Worm (Caenorhabditis elegans) whole organism, L1 larva: ENCODE results near the gene F58G6.7.

Source experiments
- C16A3.4 ChIP-seq: fragments of 150-350 bp; optimal IDR thresholded peaks from 2 replicates; lab custom pipeline; 2014; ENCODE audit warnings: missing biosample characterization, missing genetic modification characterization
- F16B12.6 ChIP-seq: fragments of 150-350 bp; optimal IDR thresholded peaks from 2 replicates; lab custom pipeline; 2014; ENCODE audit warnings: missing biosample characterization, missing genetic modification characterization
- alr-1 ChIP-seq: fragments of 200-800 bp; sonication (Bioruptor generic); optimal IDR thresholded peaks from 2 replicates; lab custom pipeline; 2018; ENCODE audit warnings: borderline replicate concordance, mild to moderate bottlenecking, missing genetic modification characterization, missing compliant biosample characterization
- blmp-1 ChIP-seq: fragments of 150-350 bp; optimal IDR thresholded peaks from 2 replicates; lab custom pipeline; 2014; ENCODE audit warnings: missing biosample characterization, missing genetic modification characterization
- ceh-8 ChIP-seq: fragments of 200-800 bp; sonication (Bioruptor generic); optimal IDR thresholded peaks from 2 replicates; lab custom pipeline; 2018; ENCODE audit warnings: mild to moderate bottlenecking, missing genetic modification characterization, moderate library complexity, missing compliant biosample characterization
- ceh-82 ChIP-seq, 3 experiments: fragments of 150-350 bp in 1 of 3; sonication (generic microtip) in 2 of 3; optimal IDR thresholded peaks; 2 replicates each; lab custom pipeline; 2014 to 2017; ENCODE audit warnings: missing biosample characterization in 3 of 3, missing genetic modification characterization in 3 of 3
- ceh-90 ChIP-seq: sonication (generic microtip); optimal IDR thresholded peaks from 2 replicates; lab custom pipeline; 2016; ENCODE audit warnings: missing genetic modification characterization, missing compliant biosample characterization
- ces-1 ChIP-seq: fragments of 150-350 bp; optimal IDR thresholded peaks from 2 replicates; lab custom pipeline; 2014; ENCODE audit warnings: missing biosample characterization, missing genetic modification reagents, missing genetic modification characterization
- dpl-1 ChIP-seq, 3 experiments: fragments of 150-350 bp in 2 of 3; sonication (generic microtip) in 1 of 3; optimal IDR thresholded peaks; 2 replicates each; lab custom pipeline; 2014 to 2017; ENCODE audit warnings: missing biosample characterization in 3 of 3, missing genetic modification characterization in 3 of 3, missing genetic modification reagents in 3 of 3
- efl-1 ChIP-seq, 4 experiments: fragments of 150-350 bp; optimal IDR thresholded peaks in 3 of 4; peaks in 1 of 4; 1 replicate in 1 of 4; 2 replicates in 3 of 4; lab custom pipeline; 2014; ENCODE audit warnings: missing biosample characterization in 2 of 4, missing genetic modification characterization in 2 of 4, missing genetic modification reagents in 2 of 4
- efl-3 ChIP-seq: fragments of 200-800 bp; sonication (Bioruptor generic); optimal IDR thresholded peaks from 2 replicates; lab custom pipeline; 2018; ENCODE audit warnings: mild to moderate bottlenecking, missing genetic modification characterization, missing compliant biosample characterization
- egl-13 ChIP-seq: sonication (generic microtip); optimal IDR thresholded peaks from 2 replicates; lab custom pipeline; 2016; ENCODE audit warnings: missing genotype, missing genetic modification reagents, missing genetic modification characterization, missing compliant biosample characterization
- egl-27 ChIP-seq, 2 experiments: fragments of 150-350 bp in 1 of 2; sonication (generic microtip); optimal IDR thresholded peaks; 3 replicates each; lab custom pipeline; 2017 to 2018; ENCODE audit warnings: missing biosample characterization in 2 of 2, missing genetic modification characterization in 2 of 2, missing genetic modification reagents in 2 of 2
- elt-3 ChIP-seq, 6 experiments: fragments of 150-350 bp in 1 of 6; sonication (generic microtip); optimal IDR thresholded peaks; 2 replicates each; lab custom pipeline; 2017 to 2018; ENCODE audit warnings: missing biosample characterization in 6 of 6, missing genetic modification characterization in 6 of 6, inconsistent platforms in 1 of 6
- ets-5 ChIP-seq: fragments of 200-800 bp; sonication (Bioruptor generic); IDR thresholded peaks from 2 replicates; pipeline ENCODE4 v1.3.6; 2022; ENCODE audit warnings: missing genetic modification characterization, missing compliant biosample characterization
- fkh-8 ChIP-seq: sonication (generic microtip); optimal IDR thresholded peaks from 2 replicates; lab custom pipeline; 2016; ENCODE audit warnings: mild to moderate bottlenecking, missing genetic modification characterization, missing compliant biosample characterization
- fos-1 ChIP-seq: fragments of 150-350 bp; optimal IDR thresholded peaks from 2 replicates; lab custom pipeline; 2014; ENCODE audit warnings: missing biosample characterization, missing genetic modification characterization
- hlh-17 ChIP-seq: fragments of 200-800 bp; sonication (Bioruptor generic); optimal IDR thresholded peaks from 2 replicates; lab custom pipeline; 2018; ENCODE audit warnings: missing genetic modification characterization, mild to moderate bottlenecking, missing compliant biosample characterization, moderate library complexity, borderline replicate concordance
- hlh-4 ChIP-seq: sonication (generic microtip); optimal IDR thresholded peaks from 2 replicates; lab custom pipeline; 2016; ENCODE audit warnings: mild to moderate bottlenecking, missing genetic modification characterization, missing compliant biosample characterization
- hpl-2 ChIP-seq: fragments of 150-350 bp; optimal IDR thresholded peaks from 2 replicates; lab custom pipeline; 2014; ENCODE audit warnings: missing biosample characterization, missing genetic modification reagents, missing genetic modification characterization
- irx-1 ChIP-seq: sonication (generic microtip); optimal IDR thresholded peaks from 2 replicates; lab custom pipeline; 2016; ENCODE audit warnings: missing genetic modification characterization, missing compliant biosample characterization
- isw-1 ChIP-seq: fragments of 200-800 bp; sonication (Bioruptor generic); IDR thresholded peaks from 2 replicates; pipeline ENCODE4 v1.3.6; 2022; ENCODE audit warnings: missing genetic modification characterization, missing compliant biosample characterization
- jun-1 ChIP-seq: fragments of 150-350 bp; optimal IDR thresholded peaks from 2 replicates; lab custom pipeline; 2014; ENCODE audit warnings: missing biosample characterization, missing genetic modification reagents, missing genetic modification characterization
- lin-35 ChIP-seq, 2 experiments: fragments of 150-350 bp; optimal IDR thresholded peaks; 2 replicates each; lab custom pipeline; 2014; ENCODE audit warnings: missing biosample characterization in 2 of 2, missing genetic modification characterization in 2 of 2, missing genetic modification reagents in 2 of 2
- lir-3 ChIP-seq: sonication (generic microtip); optimal IDR thresholded peaks from 2 replicates; lab custom pipeline; 2016; ENCODE audit warnings: mild to moderate bottlenecking, missing genetic modification characterization, moderate library complexity, missing compliant biosample characterization; ENCODE audit not compliant: poor library complexity
- lsy-2 ChIP-seq, 2 experiments: fragments of 150-350 bp; optimal IDR thresholded peaks; 2 replicates each; lab custom pipeline; 2014; ENCODE audit warnings: missing biosample characterization in 2 of 2, missing genetic modification characterization in 2 of 2
- mab-9 ChIP-seq: fragments of 200-800 bp; sonication (Bioruptor generic); IDR thresholded peaks from 2 replicates; pipeline ENCODE4 v1.3.6; 2022; ENCODE audit warnings: missing genetic modification reagents, missing genetic modification characterization, missing compliant biosample characterization
- mef-2 ChIP-seq: fragments of 150-350 bp; optimal IDR thresholded peaks from 2 replicates; lab custom pipeline; 2014; ENCODE audit warnings: missing biosample characterization, missing genetic modification characterization
- mep-1 ChIP-seq: fragments of 150-350 bp; optimal IDR thresholded peaks from 2 replicates; lab custom pipeline; 2014; ENCODE audit warnings: missing biosample characterization, missing genetic modification characterization
- nhr-11 ChIP-seq: fragments of 150-350 bp; optimal IDR thresholded peaks from 2 replicates; lab custom pipeline; 2014; ENCODE audit warnings: missing biosample characterization, missing genetic modification characterization
- nhr-20 ChIP-seq: sonication (generic microtip); optimal IDR thresholded peaks from 2 replicates; lab custom pipeline; 2016; ENCODE audit warnings: mild to moderate bottlenecking, missing genetic modification characterization, missing compliant biosample characterization
- nhr-237 ChIP-seq: fragments of 150-350 bp; optimal IDR thresholded peaks from 2 replicates; lab custom pipeline; 2014; ENCODE audit warnings: missing biosample characterization, missing genetic modification characterization
- nhr-76 ChIP-seq: sonication (generic microtip); optimal IDR thresholded peaks from 2 replicates; lab custom pipeline; 2017; ENCODE audit warnings: missing biosample characterization, missing genetic modification characterization
- nhr-77 ChIP-seq: fragments of 150-350 bp; optimal IDR thresholded peaks from 2 replicates; lab custom pipeline; 2014; ENCODE audit warnings: missing biosample characterization, missing genetic modification characterization
- nhr-85 ChIP-seq: sonication (generic microtip); peaks from one replicate; lab custom pipeline; 2016; ENCODE audit warnings: missing genetic modification characterization, inconsistent platforms, missing compliant biosample characterization
- pag-3 ChIP-seq: sonication (generic microtip); optimal IDR thresholded peaks from 2 replicates; lab custom pipeline; 2017; ENCODE audit warnings: missing genetic modification characterization, mild to moderate bottlenecking, missing compliant biosample characterization, antibody characterized with exemption, borderline replicate concordance; ENCODE audit not compliant: insufficient read depth
- pax-3 ChIP-seq: fragments of 200-800 bp; sonication (Bioruptor generic); optimal IDR thresholded peaks from 2 replicates; lab custom pipeline; 2018; ENCODE audit warnings: mild to moderate bottlenecking, missing genetic modification characterization, moderate library complexity, missing compliant biosample characterization
- pqm-1 ChIP-seq: sonication (generic microtip); optimal IDR thresholded peaks from 3 replicates; lab custom pipeline; 2017; ENCODE audit warnings: missing biosample characterization, missing genetic modification characterization
- rnt-1 ChIP-seq: sonication (generic microtip); optimal IDR thresholded peaks from 2 replicates; lab custom pipeline; 2016; ENCODE audit warnings: mild to moderate bottlenecking, missing genetic modification characterization, moderate library complexity, missing compliant biosample characterization
- snu-23 ChIP-seq: sonication (generic microtip); optimal IDR thresholded peaks from 2 replicates; lab custom pipeline; 2016; ENCODE audit warnings: missing genetic modification characterization, missing compliant biosample characterization
- tbx-2 ChIP-seq: sonication (generic microtip); optimal IDR thresholded peaks from 2 replicates; lab custom pipeline; 2016; ENCODE audit warnings: missing genetic modification characterization, missing compliant biosample characterization
- tlp-1 ChIP-seq: fragments of 150-350 bp; optimal IDR thresholded peaks from 2 replicates; lab custom pipeline; 2014; ENCODE audit warnings: missing biosample characterization, missing genetic modification characterization
- unc-30 ChIP-seq: sonication (generic microtip); optimal IDR thresholded peaks from 2 replicates; lab custom pipeline; 2017; ENCODE audit warnings: missing biosample characterization, missing genetic modification characterization
- unc-62 ChIP-seq: fragments of 150-350 bp; optimal IDR thresholded peaks from 2 replicates; lab custom pipeline; 2014; ENCODE audit warnings: missing biosample characterization, missing genetic modification reagents, missing genetic modification characterization
- unc-86 ChIP-seq: sonication (generic microtip); optimal IDR thresholded peaks from 2 replicates; lab custom pipeline; 2016; ENCODE audit warnings: missing genetic modification characterization, missing compliant biosample characterization
- vab-15 ChIP-seq: sonication (generic microtip); optimal IDR thresholded peaks from 2 replicates; lab custom pipeline; 2017; ENCODE audit warnings: missing genotype, mild to moderate bottlenecking, missing genetic modification characterization, missing compliant biosample characterization
- xbp-1 ChIP-seq: sonication (generic microtip); optimal IDR thresholded peaks from 2 replicates; lab custom pipeline; 2016; ENCODE audit warnings: missing genetic modification characterization, missing compliant biosample characterization
- zip-4 ChIP-seq: fragments of 200-800 bp; sonication (Bioruptor generic); optimal IDR thresholded peaks from 2 replicates; lab custom pipeline; 2018; ENCODE audit warnings: mild to moderate bottlenecking, missing genetic modification characterization, moderate library complexity, missing compliant biosample characterization
- ztf-4 ChIP-seq: fragments of 150-350 bp; optimal IDR thresholded peaks from 2 replicates; lab custom pipeline; 2014; ENCODE audit warnings: missing biosample characterization, missing genetic modification characterization

The F58G6.7 gene

ce11 chrIV:9669969-9670368 is 15.9 kb downstream of the F58G6.7 start (continued):
- TF ChIP-seq egl-27 (tag; optimal IDR thresholded peaks at IDR 0.05; lab: Kevin White, UChicago) (no peak), nhr-11 (tag; lab: Kevin White, UChicago) (peak; percentile 7), pag-3 (tag; lab: Kevin White, UChicago) (no peak), blmp-1 (tag; lab: Kevin White, UChicago) (peak; percentile 77), xbp-1 (peak; percentile 57), jun-1 (tag; lab: Kevin White, UChicago) (peak; percentile 56), vab-15 (tag; lab: Kevin White, UChicago) (no peak), pqm-1 (tag; lab: Kevin White, UChicago) (no peak), ceh-90 (no peak), hpl-2 (GFP tag; lab: Kevin White, UChicago) (no peak), snu-23 (peak; percentile 86), egl-13 (tag; lab: Kevin White, UChicago) (no peak), irx-1 (tag; lab: Kevin White, UChicago) (peak; percentile 34), fkh-8 (tag; lab: Kevin White, UChicago) (no peak), mab-9 (GFP tag; lab: Robert Waterston, UW) (no peak), rnt-1 (tag; lab: Kevin White, UChicago) (peak; percentile 67), zip-4 (GFP tag; lab: Kevin White, UChicago) (no peak), elt-3 (tag; optimal IDR thresholded peaks at IDR 0.05; lab: Kevin White, UChicago) (peak in 2 of 6 experiments; percentile 2 to 68), lir-3 (tag; lab: Kevin White, UChicago) (peak; percentile 19), nhr-20 (peak; percentile 96), efl-3 (peak; percentile 12), alr-1 (tag; lab: Kevin White, UChicago) (no peak), mep-1 (tag; lab: Kevin White, UChicago) (peak; percentile 88), unc-30 (tag; lab: Kevin White, UChicago) (no peak), mef-2 (tag; lab: Kevin White, UChicago) (no peak), fos-1 (tag; lab: Kevin White, UChicago) (no peak), nhr-237 (tag; lab: Kevin White, UChicago) (no peak), ces-1 (GFP tag; lab: Kevin White, UChicago) (no peak), dpl-1 (GFP tag; optimal IDR thresholded peaks at IDR 0.05; lab: Kevin White, UChicago) (peak; percentile 25 to 42 (median 38)), efl-1 (optimal IDR thresholded peaks at IDR 0.05; lab: Kevin White, UChicago) (peak; percentile 51 to 56), efl-1 (GFP tag; optimal IDR thresholded peaks at IDR 0.05 in 1 of 2; lab: Kevin White, UChicago) (peak; percentile 30 to 95), hlh-4 (no peak), ztf-4 (peak; percentile 25), pax-3 (tag; lab: Kevin White, UChicago) (no peak), ceh-82 (tag; optimal IDR thresholded peaks at IDR 0.05; lab: Kevin White, UChicago) (peak in 2 of 3 experiments; percentile 1 to 31), nhr-76 (tag; lab: Kevin White, UChicago) (no peak), isw-1 (GFP tag; lab: Robert Waterston, UW) (no peak), hlh-17 (GFP tag; lab: Kevin White, UChicago) (no peak), C16A3.4 (no peak), unc-86 (tag; lab: Kevin White, UChicago) (no peak), tlp-1 (tag; lab: Kevin White, UChicago) (no peak), tbx-2 (tag; lab: Kevin White, UChicago) (peak; percentile 35), nhr-85 (tag; lab: Kevin White, UChicago) (peak; percentile 98), F16B12.6 (tag; lab: Kevin White, UChicago) (no peak), nhr-77 (tag; lab: Kevin White, UChicago) (peak; percentile 33), ets-5 (no peak), lin-35 (GFP tag; optimal IDR thresholded peaks at IDR 0.05; lab: Kevin White, UChicago) (peak; percentile 39 to 75), lsy-2 (tag; optimal IDR thresholded peaks at IDR 0.05; lab: Kevin White, UChicago) (peak; percentile 35 to 70), ceh-8 (GFP tag; lab: Kevin White, UChicago) (no peak), unc-62 (GFP tag; lab: Kevin White, UChicago) (no peak)
